Worm (Caenorhabditis elegans): ENCODE data around the gene T04A11.4.

DNA sequence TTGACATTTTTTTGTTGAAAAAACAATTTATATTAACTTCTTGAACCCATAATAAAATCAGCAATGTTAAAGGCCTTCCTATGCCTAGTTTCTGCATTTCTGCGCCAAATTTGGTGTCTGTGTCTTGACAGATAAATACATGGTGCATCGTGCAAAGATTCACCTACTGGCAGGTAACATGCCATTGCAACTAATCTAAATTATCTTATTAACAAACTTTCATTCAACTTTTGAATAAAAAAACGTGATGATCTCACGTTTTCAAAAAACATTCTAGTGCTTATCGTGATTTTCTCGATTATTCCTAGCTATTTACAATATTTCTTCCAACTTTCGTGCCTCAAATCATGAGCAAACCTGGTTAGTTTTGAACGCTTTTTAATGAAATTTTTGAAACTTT lies 27.8 kb downstream of the T04A11.4 start, which contains the start of gene C25G4.7:
- TF ChIP-seq ZK546.5 (tag; optimal IDR thresholded peaks at IDR 0.05) = no peak
- TF ChIP-seq lin-39 (tag; optimal IDR thresholded peaks at IDR 0.05) = no peak
- no peak for TF ChIP-seq elt-1 (tag; optimal IDR thresholded peaks at IDR 0.05)
- no peak for TF ChIP-seq nhr-237 (tag; optimal IDR thresholded peaks at IDR 0.05)
- no peak for TF ChIP-seq snpc-4 (tag; optimal IDR thresholded peaks at IDR 0.05)
- TF ChIP-seq nhr-11 (tag; optimal IDR thresholded peaks at IDR 0.05) = no peak
- no peak for TF ChIP-seq mdl-1 (tag; optimal IDR thresholded peaks at IDR 0.05)
- TF ChIP-seq elt-2 (tag; optimal IDR thresholded peaks at IDR 0.05) = no peak
- TF ChIP-seq daf-12 (tag; optimal IDR thresholded peaks at IDR 0.05) = no peak
- TF ChIP-seq ama-1 (optimal IDR thresholded peaks at IDR 0.05) = no peak
- no peak for TF ChIP-seq tbx-2 (tag; optimal IDR thresholded peaks at IDR 0.05)
- TF ChIP-seq ceh-82 (tag; optimal IDR thresholded peaks at IDR 0.05) = no peak
